Fruit fly (Drosophila melanogaster) whole organism, embryonic: ENCODE data around the gene CG16798.

ENCODE experiments used
- Awh ChIP-seq: fragments of 200-800 bp; sonication (Bioruptor generic); IDR thresholded peaks from 2 replicates; pipeline ENCODE4, ENCODE4 v1.3.6; 2022; ENCODE audit warnings: missing biosample characterization, missing genetic modification characterization
- BtbVII ChIP-seq: fragments of 200-800 bp; sonication (Bioruptor generic); optimal IDR thresholded peaks from 3 replicates; lab custom pipeline; 2017; ENCODE audit warnings: missing biosample characterization, mild to moderate bottlenecking, missing genetic modification characterization
- CG10147 ChIP-seq: fragments of 200-800 bp; sonication (Bioruptor generic); optimal IDR thresholded peaks from 2 replicates; lab custom pipeline; 2019; ENCODE audit warnings: missing biosample characterization, mild to moderate bottlenecking, missing genetic modification characterization, moderate library complexity
- CG11504 ChIP-seq: fragments of 200-800 bp; sonication (Bioruptor generic); optimal IDR thresholded peaks from 3 replicates; lab custom pipeline; 2019; ENCODE audit warnings: missing biosample characterization, mild to moderate bottlenecking, missing genetic modification characterization, moderate library complexity
- CG11696 ChIP-seq: fragments of 200-800 bp; sonication (Bioruptor generic); IDR thresholded peaks from 2 replicates; pipeline ENCODE4 v1.3.6; 2022; ENCODE audit warnings: missing biosample characterization, missing genetic modification characterization
- CG13287 ChIP-seq: fragments of 200-800 bp; sonication (Bioruptor generic); IDR thresholded peaks from 2 replicates; pipeline ENCODE4 v1.3.6; 2022; ENCODE audit warnings: missing biosample characterization, missing genetic modification characterization; ENCODE audit not compliant: partially characterized antibody
- CG13775 ChIP-seq: fragments of 200-800 bp; sonication (Bioruptor generic); optimal IDR thresholded peaks from 3 replicates; lab custom pipeline; 2017; ENCODE audit warnings: missing biosample characterization, mild to moderate bottlenecking, missing genetic modification characterization
- CG14965 ChIP-seq: fragments of 200-800 bp; sonication (Bioruptor generic); optimal IDR thresholded peaks from 2 replicates; lab custom pipeline; 2016; ENCODE audit warnings: missing biosample characterization, missing genetic modification characterization, borderline replicate concordance
- CG15011 ChIP-seq: fragments of 200-800 bp; sonication (Bioruptor generic); optimal IDR thresholded peaks from 3 replicates; lab custom pipeline; 2018; ENCODE audit warnings: missing biosample characterization, mild to moderate bottlenecking, missing genetic modification characterization
- CG18599 ChIP-seq: fragments of 200-800 bp; sonication (Bioruptor generic); optimal IDR thresholded peaks from 3 replicates; lab custom pipeline; 2017; ENCODE audit warnings: missing biosample characterization, missing genetic modification characterization, mild to moderate bottlenecking, moderate library complexity, missing genetic modification reagents
- CG2678 ChIP-seq: fragments of 200-800 bp; sonication (Bioruptor generic); optimal IDR thresholded peaks from 3 replicates; lab custom pipeline; 2019; ENCODE audit warnings: missing biosample characterization, mild to moderate bottlenecking, missing genetic modification characterization, moderate library complexity
- CG32772 ChIP-seq: fragments of 200-800 bp; sonication (Bioruptor generic); IDR thresholded peaks from 2 replicates; pipeline ENCODE4 v1.3.6; 2022; ENCODE audit warnings: missing biosample characterization, missing genetic modification characterization
- CG33557 ChIP-seq: fragments of 200-800 bp; sonication (Bioruptor generic); optimal IDR thresholded peaks from 2 replicates; lab custom pipeline; 2019; ENCODE audit warnings: missing biosample characterization, mild to moderate bottlenecking, missing genetic modification characterization, moderate library complexity
- CG34376 ChIP-seq: fragments of 200-800 bp; sonication (Bioruptor generic); optimal IDR thresholded peaks from 2 replicates; lab custom pipeline; 2018; ENCODE audit warnings: missing biosample characterization, mild to moderate bottlenecking, missing genetic modification characterization
- CG4617 ChIP-seq: fragments of 200-800 bp; sonication (Bioruptor generic); optimal IDR thresholded peaks from 3 replicates; lab custom pipeline; 2016; ENCODE audit warnings: missing biosample characterization, missing genetic modification characterization, borderline replicate concordance
- CG4730 ChIP-seq: fragments of 200-800 bp; sonication (Bioruptor generic); IDR thresholded peaks from 2 replicates; pipeline ENCODE4 v1.3.6; 2022; ENCODE audit warnings: missing biosample characterization, missing genetic modification characterization
- CG5953 ChIP-seq: fragments of 200-800 bp; sonication (Bioruptor generic); IDR thresholded peaks from 2 replicates; pipeline ENCODE4 v1.3.6; 2022; ENCODE audit warnings: missing biosample characterization, missing genetic modification characterization
- CG6683 ChIP-seq: fragments of 200-800 bp; sonication (Bioruptor generic); optimal IDR thresholded peaks from 2 replicates; lab custom pipeline; 2017; ENCODE audit warnings: missing biosample characterization, mild to moderate bottlenecking, missing genetic modification characterization, missing genetic modification reagents
- CG7839 ChIP-seq: fragments of 200-800 bp; sonication (Bioruptor generic); optimal IDR thresholded peaks from 3 replicates; lab custom pipeline; 2018; ENCODE audit warnings: missing biosample characterization, mild to moderate bottlenecking, missing genetic modification characterization, moderate library complexity
- CG9817 ChIP-seq: fragments of 200-800 bp; sonication (Bioruptor generic); optimal IDR thresholded peaks from 2 replicates; lab custom pipeline; 2018; ENCODE audit warnings: missing biosample characterization, mild to moderate bottlenecking, missing genetic modification characterization, moderate library complexity
- Dfd ChIP-seq, 2 experiments: fragments of >200 bp; optimal IDR thresholded peaks; 2 replicates each; lab custom pipeline; 2017; ENCODE audit warnings: missing biosample characterization in 2 of 2, missing genetic modification characterization in 2 of 2
- Dip2 ChIP-seq: fragments of 200-800 bp; sonication (Bioruptor generic); IDR thresholded peaks from 2 replicates; pipeline ENCODE4 v1.3.6; 2022; ENCODE audit warnings: missing biosample characterization, missing genetic modification characterization
- GATAe ChIP-seq: fragments of 200-800 bp; sonication (Bioruptor generic); conservative IDR thresholded peaks from 2 replicates; pipeline ENCODE4 v1.3.6; 2022; ENCODE audit warnings: missing biosample characterization, missing genetic modification characterization
- Hmr ChIP-seq: fragments of 200-800 bp; sonication (Bioruptor generic); optimal IDR thresholded peaks from 3 replicates; lab custom pipeline; 2017; ENCODE audit warnings: mild to moderate bottlenecking, missing biosample characterization, missing genetic modification reagents, missing genetic modification characterization
- Hr3 ChIP-seq: fragments of 200-800 bp; sonication (Bioruptor generic); optimal IDR thresholded peaks from 3 replicates; lab custom pipeline; 2016; ENCODE audit warnings: missing biosample characterization, missing genetic modification characterization
- Hr78 ChIP-seq, 2 experiments: fragments of 200-800 bp in 1 of 2; fragments of >200 bp in 1 of 2; sonication (Bioruptor generic) in 1 of 2; optimal IDR thresholded peaks; 2 replicates each; lab custom pipeline; 2017 to 2019; ENCODE audit warnings: missing biosample characterization in 2 of 2, missing genetic modification characterization in 2 of 2, mild to moderate bottlenecking in 1 of 2, moderate library complexity in 1 of 2
- Lhr ChIP-seq: fragments of 200-800 bp; sonication (Bioruptor generic); optimal IDR thresholded peaks from 3 replicates; lab custom pipeline; 2017; ENCODE audit warnings: mild to moderate bottlenecking, missing biosample characterization, missing genetic modification reagents, missing genetic modification characterization
- NFAT ChIP-seq: fragments of 200-800 bp; sonication (Bioruptor generic); IDR thresholded peaks from 2 replicates; pipeline ENCODE4 v1.3.6; 2022; ENCODE audit warnings: missing biosample characterization, missing genetic modification characterization
- Pdp1 ChIP-seq, 2 experiments: fragments of 200-800 bp; sonication (Bioruptor generic); optimal IDR thresholded peaks; 3 replicates each; lab custom pipeline; 2016; ENCODE audit warnings: missing biosample characterization in 2 of 2, missing genetic modification characterization in 2 of 2, mild to moderate bottlenecking in 1 of 2, moderate library complexity in 1 of 2
- amos ChIP-seq: fragments of 200-800 bp; sonication (Bioruptor generic); IDR thresholded peaks from 2 replicates; pipeline ENCODE4 v1.3.6; 2022; ENCODE audit warnings: missing biosample characterization, missing genetic modification characterization; ENCODE audit not compliant: partially characterized antibody
- cg ChIP-seq: fragments of 200-800 bp; sonication (Bioruptor generic); optimal IDR thresholded peaks from 3 replicates; lab custom pipeline; 2019; ENCODE audit warnings: missing biosample characterization, mild to moderate bottlenecking, missing genetic modification characterization, moderate library complexity
- emc ChIP-seq: fragments of 200-800 bp; sonication (Bioruptor generic); optimal IDR thresholded peaks from 2 replicates; lab custom pipeline; 2016; ENCODE audit warnings: missing biosample characterization, missing genetic modification characterization
- eve ChIP-seq, 2 experiments: fragments of >200 bp; optimal IDR thresholded peaks; 2 replicates each; lab custom pipeline; 2017; ENCODE audit warnings: missing biosample characterization in 2 of 2, missing genetic modification characterization in 2 of 2
- exex ChIP-seq: fragments of 200-800 bp; sonication (Bioruptor generic); optimal IDR thresholded peaks from 4 replicates; lab custom pipeline; 2018; ENCODE audit warnings: missing biosample characterization, mild to moderate bottlenecking, missing genetic modification characterization, moderate library complexity
- fd96Cb ChIP-seq: fragments of 200-800 bp; sonication (Bioruptor generic); optimal IDR thresholded peaks from 2 replicates; lab custom pipeline; 2018; ENCODE audit warnings: missing biosample characterization, mild to moderate bottlenecking, missing genetic modification characterization, moderate library complexity
- ftz-f1 ChIP-seq: fragments of 200-800 bp; sonication (Bioruptor generic); optimal IDR thresholded peaks from 2 replicates; lab custom pipeline; 2016; ENCODE audit warnings: missing biosample characterization, missing genetic modification characterization
- gem ChIP-seq: fragments of 200-800 bp; sonication (Bioruptor generic); optimal IDR thresholded peaks from 2 replicates; lab custom pipeline; 2019; ENCODE audit warnings: missing biosample characterization, mild to moderate bottlenecking, missing genetic modification characterization, moderate library complexity
- grn ChIP-seq: fragments of 200-800 bp; sonication (Bioruptor generic); optimal IDR thresholded peaks from 3 replicates; lab custom pipeline; 2017; ENCODE audit warnings: missing biosample characterization, missing genetic modification characterization
- hbn ChIP-seq: fragments of 200-800 bp; sonication (Bioruptor generic); IDR thresholded peaks from 2 replicates; pipeline ENCODE4 v1.3.6; 2022; ENCODE audit warnings: missing biosample characterization, missing genetic modification characterization; ENCODE audit not compliant: partially characterized antibody
- her ChIP-seq: fragments of 200-800 bp; sonication (Bioruptor generic); optimal IDR thresholded peaks from 2 replicates; lab custom pipeline; 2016; ENCODE audit warnings: missing biosample characterization, missing genetic modification characterization
- otp ChIP-seq: fragments of 200-800 bp; sonication (Bioruptor generic); IDR thresholded peaks from 3 replicates; pipeline ENCODE4, ENCODE4 v1.3.6; 2022; ENCODE audit warnings: missing biosample characterization, missing genetic modification characterization
- pros ChIP-seq: fragments of 200-800 bp; sonication (Bioruptor generic); optimal IDR thresholded peaks from 3 replicates; lab custom pipeline; 2019; ENCODE audit warnings: missing biosample characterization, mild to moderate bottlenecking, missing genetic modification characterization, moderate library complexity
- salm ChIP-seq: fragments of 200-800 bp; sonication (Bioruptor generic); optimal IDR thresholded peaks from 2 replicates; lab custom pipeline; 2018; ENCODE audit warnings: missing biosample characterization, mild to moderate bottlenecking, missing genetic modification characterization
- sd ChIP-seq: fragments of 200-800 bp; sonication (Bioruptor generic); optimal IDR thresholded peaks from 3 replicates; lab custom pipeline; 2018; ENCODE audit warnings: missing biosample characterization, mild to moderate bottlenecking, missing genetic modification characterization, moderate library complexity
- sug ChIP-seq: fragments of 200-800 bp; optimal IDR thresholded peaks from 2 replicates; lab custom pipeline; 2019; ENCODE audit warnings: missing biosample characterization, mild to moderate bottlenecking, missing genetic modification characterization, moderate library complexity
- toy ChIP-seq: fragments of 200-800 bp; sonication (Bioruptor generic); IDR thresholded peaks from 2 replicates; pipeline ENCODE4 v1.3.6; 2022; ENCODE audit warnings: missing biosample characterization, missing genetic modification characterization
- tx ChIP-seq: fragments of 200-800 bp; sonication (Bioruptor generic); optimal IDR thresholded peaks from 2 replicates; lab custom pipeline; 2016; ENCODE audit warnings: missing biosample characterization, missing genetic modification characterization
- wek ChIP-seq: fragments of 200-800 bp; sonication (Bioruptor generic); optimal IDR thresholded peaks from 3 replicates; lab custom pipeline; 2018; ENCODE audit warnings: missing biosample characterization, mild to moderate bottlenecking, missing genetic modification characterization, moderate library complexity
- zen2 ChIP-seq: fragments of 200-800 bp; sonication (Bioruptor generic); IDR thresholded peaks from 3 replicates; pipeline ENCODE4 v1.3.6; 2022; ENCODE audit warnings: missing biosample characterization, missing genetic modification characterization; ENCODE audit not compliant: partially characterized antibody
- zfh1 ChIP-seq: fragments of 200-800 bp; sonication (Bioruptor generic); IDR thresholded peaks from 3 replicates; pipeline ENCODE4 v1.3.6; 2022; ENCODE audit warnings: missing biosample characterization, missing genetic modification characterization

The CG16798 gene

DNA sequence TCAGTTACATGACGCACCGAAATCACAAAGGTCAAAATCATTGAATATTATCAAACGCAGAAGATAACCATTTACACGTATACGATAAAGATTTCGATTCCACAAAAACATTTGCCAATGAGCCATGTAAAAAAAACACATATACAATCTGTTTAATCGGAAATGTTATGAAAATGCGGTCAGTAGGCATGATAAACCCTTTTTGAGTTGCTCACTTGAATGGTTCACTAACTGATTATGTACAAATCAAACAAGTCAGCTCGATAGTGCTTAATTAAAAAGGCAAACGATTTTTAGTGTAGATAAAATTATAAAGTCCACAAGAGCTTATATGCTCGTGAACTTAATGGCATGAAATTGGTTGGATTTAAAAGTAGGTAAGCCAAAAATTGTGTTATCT, 14.9 kb upstream of the CG16798 start:
- no peak for TF ChIP-seq fd96Cb (tag; lab: Kevin White, UChicago)
- peak; percentile 54 for TF ChIP-seq sug (tag; lab: Kevin White, UChicago)
- TF ChIP-seq ftz-f1 = no peak
- TF ChIP-seq toy (GFP tag; lab: Robert Waterston, UW) = no peak
- no peak for TF ChIP-seq pros (GFP tag; lab: Kevin White, UChicago)
- no peak for TF ChIP-seq hbn (GFP tag; lab: Robert Waterston, UW)
- TF ChIP-seq CG11696 (GFP tag; lab: Robert Waterston, UW) = no peak
- no peak for TF ChIP-seq zfh1 (GFP tag; lab: Robert Waterston, UW)
- no peak for TF ChIP-seq CG7839 (tag; lab: Kevin White, UChicago)
- TF ChIP-seq CG14965 (GFP tag; lab: Kevin White, UChicago) = no peak
- TF ChIP-seq wek (GFP tag; lab: Kevin White, UChicago) = no peak
- no peak for TF ChIP-seq CG4730 (GFP tag; lab: Robert Waterston, UW)
- no peak for TF ChIP-seq salm (tag; lab: Kevin White, UChicago)
- TF ChIP-seq Hr3 (GFP tag; lab: Kevin White, UChicago) = no peak
- no peak for TF ChIP-seq CG9817
- TF ChIP-seq Hr78 (GFP tag; optimal IDR thresholded peaks at IDR 0.05; lab: Kevin White, UChicago) = peak in 1 of 2 experiments; percentile 23
- TF ChIP-seq CG4617 = no peak
- TF ChIP-seq CG2678 (tag; lab: Kevin White, UChicago) = no peak
- TF ChIP-seq GATAe (GFP tag; lab: Robert Waterston, UW) = 0 out of 2 replicates have a peak, but pooled peaks have one; percentile 41
- no peak for TF ChIP-seq CG33557
- TF ChIP-seq NFAT = no peak
- TF ChIP-seq CG13287 (GFP tag; lab: Robert Waterston, UW) = no peak
- TF ChIP-seq CG11504 = no peak
- TF ChIP-seq amos = no peak
- TF ChIP-seq CG5953 (GFP tag; lab: Robert Waterston, UW) = no peak
- no peak for TF ChIP-seq her
- TF ChIP-seq exex = peak; percentile 87
- TF ChIP-seq Lhr (GFP tag; lab: Kevin White, UChicago) = no peak
- TF ChIP-seq zen2 = no peak
- TF ChIP-seq CG10147 = no peak
- TF ChIP-seq BtbVII (GFP tag; lab: Kevin White, UChicago) = no peak
- TF ChIP-seq CG15011 (GFP tag; lab: Kevin White, UChicago) = no peak
- TF ChIP-seq emc = no peak
- TF ChIP-seq Awh = no peak
- peak; percentile 86 for TF ChIP-seq grn (GFP tag; lab: Kevin White, UChicago)
- TF ChIP-seq sd (tag; lab: Kevin White, UChicago) = peak; percentile 53
- TF ChIP-seq CG18599 = no peak
- TF ChIP-seq otp (GFP tag; lab: Robert Waterston, UW) = no peak
- no peak for TF ChIP-seq tx (GFP tag; lab: Kevin White, UChicago)
- peak; percentile 77 for TF ChIP-seq CG34376 (GFP tag; lab: Kevin White, UChicago)
- no peak for TF ChIP-seq CG13775
- TF ChIP-seq Dip2 (GFP tag; lab: Robert Waterston, UW) = no peak
- TF ChIP-seq Pdp1 (GFP tag; optimal IDR thresholded peaks at IDR 0.05; lab: Kevin White, UChicago) = peak in 1 of 2 experiments; percentile 5
- TF ChIP-seq CG32772 (GFP tag; lab: Robert Waterston, UW) = no peak
- TF ChIP-seq Hmr (GFP tag; lab: Kevin White, UChicago) = peak; percentile 8
- no peak for TF ChIP-seq Dfd (GFP tag; optimal IDR thresholded peaks at IDR 0.05; lab: Kevin White, UChicago)
- TF ChIP-seq eve (GFP tag; optimal IDR thresholded peaks at IDR 0.05; lab: Kevin White, UChicago) = peak in 1 of 2 experiments; percentile 41
- TF ChIP-seq gem (tag; lab: Kevin White, UChicago) = no peak
- no peak for TF ChIP-seq CG6683 (GFP tag; lab: Kevin White, UChicago)
- TF ChIP-seq cg (GFP tag; lab: Kevin White, UChicago) = no peak
